Fruit fly (Drosophila melanogaster): ENCODE results near the gene Jon99Fi.

Jon99Fi gene

dm6 chr3R:30501174-30501573 is 12.4 kb downstream of the Jon99Fi start (continued):
- TF ChIP-seq NfI (GFP tag; optimal IDR thresholded peaks at IDR 0.05): no peak
- no peak for TF ChIP-seq lilli (GFP tag; optimal IDR thresholded peaks at IDR 0.05)
- TF ChIP-seq zen2 (GFP tag; IDR thresholded peaks at IDR 0.05; ENCODE audit: partially characterized antibody): no peak
- TF ChIP-seq Asciz (GFP tag; optimal IDR thresholded peaks at IDR 0.05): no peak
- no peak for TF ChIP-seq Dbx (GFP tag; IDR thresholded peaks at IDR 0.05)
- peak in 1 of 2 experiments; percentile 31 for TF ChIP-seq Pdp1 (GFP tag; optimal IDR thresholded peaks at IDR 0.05)
- TF ChIP-seq CG8281 (tag; optimal IDR thresholded peaks at IDR 0.05): no peak
- peak; percentile 58 for TF ChIP-seq CG32772 (GFP tag; IDR thresholded peaks at IDR 0.05)
- TF ChIP-seq Fer3 (tag; optimal IDR thresholded peaks at IDR 0.05): no peak
- no peak for TF ChIP-seq dati (GFP tag; IDR thresholded peaks at IDR 0.05)
- peak; percentile 64 for TF ChIP-seq pnt (GFP tag; optimal IDR thresholded peaks at IDR 0.05)
- no peak for TF ChIP-seq CG8089 (GFP tag; optimal IDR thresholded peaks at IDR 0.05)
- TF ChIP-seq CG5245 (GFP tag; optimal IDR thresholded peaks at IDR 0.05): peak; percentile 6
- TF ChIP-seq CG18011 (GFP tag; optimal IDR thresholded peaks at IDR 0.05): no peak
- no peak for TF ChIP-seq CG2889 (GFP tag; IDR thresholded peaks at IDR 0.05)
- no peak for TF ChIP-seq Fer2 (tag; optimal IDR thresholded peaks at IDR 0.05)
- TF ChIP-seq seq (GFP tag; IDR thresholded peaks at IDR 0.05): no peak
- no peak for TF ChIP-seq Kr (GFP tag; optimal IDR thresholded peaks at IDR 0.05)
- TF ChIP-seq CG31224 (GFP tag; IDR thresholded peaks at IDR 0.05): 0 out of 2 replicates have a peak, but pooled peaks have one; percentile 24
- 0 out of 2 replicates have a peak, but pooled peaks have one; percentile 10 for TF ChIP-seq esg (GFP tag; conservative IDR thresholded peaks at IDR 0.05)
- peak; percentile 8 for TF ChIP-seq Hmr (GFP tag; optimal IDR thresholded peaks at IDR 0.05)
- TF ChIP-seq CrebB (tag; optimal IDR thresholded peaks at IDR 0.05): no peak
- no peak for TF ChIP-seq TFAM (GFP tag; optimal IDR thresholded peaks at IDR 0.05)
- no peak for TF ChIP-seq Dll (GFP tag; IDR thresholded peaks at IDR 0.05; ENCODE audit: partially characterized antibody)
- TF ChIP-seq sob (GFP tag; IDR thresholded peaks at IDR 0.05): peak; percentile 65; the same call in 1 of the 2 replicates
- no peak for TF ChIP-seq Six4 (GFP tag; optimal IDR thresholded peaks at IDR 0.05)
- TF ChIP-seq zfh2 (GFP tag; optimal IDR thresholded peaks at IDR 0.05): peak; percentile 21
- TF ChIP-seq pita (GFP tag; optimal IDR thresholded peaks at IDR 0.05): no peak
- no peak for TF ChIP-seq CG16779 (GFP tag; IDR thresholded peaks at IDR 0.05)
- no peak for TF ChIP-seq CG7928 (GFP tag; optimal IDR thresholded peaks at IDR 0.05)
- no peak for TF ChIP-seq pho (GFP tag; optimal IDR thresholded peaks at IDR 0.05)
- TF ChIP-seq org-1 (GFP tag; optimal IDR thresholded peaks at IDR 0.05): no peak
- TF ChIP-seq so (GFP tag; IDR thresholded peaks at IDR 0.05): no peak
- peak; percentile 39 for TF ChIP-seq Xbp1 (GFP tag; optimal IDR thresholded peaks at IDR 0.05)
- TF ChIP-seq bcd (GFP tag; optimal IDR thresholded peaks at IDR 0.05): peak; percentile 14
- no peak for TF ChIP-seq bowl (GFP tag; IDR thresholded peaks at IDR 0.05)
- TF ChIP-seq gcm2 (GFP tag; optimal IDR thresholded peaks at IDR 0.05): no peak
- TF ChIP-seq CG13287 (GFP tag; IDR thresholded peaks at IDR 0.05; ENCODE audit: partially characterized antibody): no peak
- peak; percentile 26; the same call in 1 of the 2 replicates for TF ChIP-seq chm (GFP tag; IDR thresholded peaks at IDR 0.05)
- TF ChIP-seq crol (GFP tag; IDR thresholded peaks at IDR 0.05): no peak
- no peak for TF ChIP-seq HmgZ (tag; optimal IDR thresholded peaks at IDR 0.05)
- no peak for TF ChIP-seq HLHmδ (GFP tag; optimal IDR thresholded peaks at IDR 0.05)
- no peak for TF ChIP-seq Hey (tag; optimal IDR thresholded peaks at IDR 0.05)
- TF ChIP-seq CG1647 (GFP tag; optimal IDR thresholded peaks at IDR 0.05): no peak
- TF ChIP-seq CG17912 (GFP tag; optimal IDR thresholded peaks at IDR 0.05): no peak
- TF ChIP-seq CG2120 (GFP tag; optimal IDR thresholded peaks at IDR 0.05): peak; percentile 49
- TF ChIP-seq E2f1 (GFP tag; IDR thresholded peaks at IDR 0.05): 0 out of 2 replicates have a peak, but pooled peaks have one; percentile 16
- TF ChIP-seq CG17568 (GFP tag; optimal IDR thresholded peaks at IDR 0.05): no peak
- no peak for TF ChIP-seq CG33557 (GFP tag; optimal IDR thresholded peaks at IDR 0.05)
- no peak for TF ChIP-seq CG1832 (GFP tag; optimal IDR thresholded peaks at IDR 0.05)
- TF ChIP-seq lmd (GFP tag; IDR thresholded peaks at IDR 0.05): peak; percentile 43; the same call in 1 of the 2 replicates
